Fruit fly (Drosophila melanogaster): ENCODE data around the gene CG3176.
A peak's percentile ranks its signal among the peaks of the same experiment; 100 is the strongest.

The CG3176 gene

dm6 chrX:524331-524730, 42.7 kb downstream of the CG3176 start (continued):
- TF ChIP-seq CG7271 (tag; optimal IDR thresholded peaks at IDR 0.05) (no peak), CG2875 (GFP tag; optimal IDR thresholded peaks at IDR 0.05) (no peak), CG18262 (tag; optimal IDR thresholded peaks at IDR 0.05) (peak; percentile 34), CG10147 (GFP tag; optimal IDR thresholded peaks at IDR 0.05) (no peak)

- TF ChIP-seq pros (GFP tag; optimal IDR thresholded peaks at IDR 0.05) (peak; percentile 93), CG12659 (GFP tag; optimal IDR thresholded peaks at IDR 0.05) (no peak), Vsx1 (GFP tag; optimal IDR thresholded peaks at IDR 0.05) (no peak), CG1233 (GFP tag; optimal IDR thresholded peaks at IDR 0.05) (no peak), BEAF-32 (GFP tag; optimal IDR thresholded peaks at IDR 0.05) (no peak), wdn (GFP tag; IDR thresholded peaks at IDR 0.05) (no peak), CG4360 (GFP tag; IDR thresholded peaks at IDR 0.05) (peak; percentile 86)
Measured at dm6 chrX:525610-526009, 43.9 kb downstream of the CG3176 start.

dm6 chrX:526479-527071, 44.9 kb downstream of the CG3176 start:
- TF ChIP-seq CG8944 (GFP tag; optimal IDR thresholded peaks at IDR 0.05) (peak; percentile 44), CG12155 (GFP tag; optimal IDR thresholded peaks at IDR 0.05) (peak; percentile 67), sima (GFP tag; optimal IDR thresholded peaks at IDR 0.05) (peak; percentile 18), otp (GFP tag; IDR thresholded peaks at IDR 0.05) (0 out of 3 replicates have a peak, but pooled peaks have one; percentile 45), seq (GFP tag; IDR thresholded peaks at IDR 0.05) (no peak), CG18764 (GFP tag; optimal IDR thresholded peaks at IDR 0.05) (peak; percentile 7), Deaf1 (tag; optimal IDR thresholded peaks at IDR 0.05) (peak; percentile 46), ara (GFP tag; IDR thresholded peaks at IDR 0.05) (peak; percentile 74), grau (tag; optimal IDR thresholded peaks at IDR 0.05) (peak; percentile 56), CG2116 (GFP tag; optimal IDR thresholded peaks at IDR 0.05) (peak; percentile 15), CG2712 (tag; optimal IDR thresholded peaks at IDR 0.05) (peak; percentile 83), unpg (GFP tag; optimal IDR thresholded peaks at IDR 0.05) (peak; percentile 37), CG42726 (GFP tag; IDR thresholded peaks at IDR 0.05; ENCODE audit: partially characterized antibody) (no peak), D (optimal IDR thresholded peaks at IDR 0.05) (no peak), D (GFP tag; optimal IDR thresholded peaks at IDR 0.05) (peak; percentile 61), Rx (GFP tag; IDR thresholded peaks at IDR 0.05) (0 out of 2 replicates have a peak, but pooled peaks have one; percentile 20), lov (optimal IDR thresholded peaks at IDR 0.05) (no peak), lov (GFP tag; IDR thresholded peaks at IDR 0.05) (peak; percentile 72; the same call in 1 of the 3 replicates), CG1647 (GFP tag; optimal IDR thresholded peaks at IDR 0.05) (peak; percentile 6), Stat92E (GFP tag; optimal IDR thresholded peaks at IDR 0.05) (peak in 1 of 3 experiments; percentile 31), chif (GFP tag; optimal IDR thresholded peaks at IDR 0.05) (peak; percentile 59 to 91), Lhr (GFP tag; optimal IDR thresholded peaks at IDR 0.05) (peak; percentile 30), CG1024 (GFP tag; IDR thresholded peaks at IDR 0.05) (0 out of 2 replicates have a peak, but pooled peaks have one; percentile 29), CG12219 (GFP tag; optimal IDR thresholded peaks at IDR 0.05) (peak; percentile 33), Bdp1 (GFP tag; optimal IDR thresholded peaks at IDR 0.05) (peak; percentile 9), CG1529 (GFP tag; optimal IDR thresholded peaks at IDR 0.05) (peak; percentile 2), CG7357 (GFP tag; IDR thresholded peaks at IDR 0.05) (no peak), croc (GFP tag; conservative IDR thresholded peaks at IDR 0.05) (peak; percentile 61), lilli (GFP tag; optimal IDR thresholded peaks at IDR 0.05) (peak; percentile 54), HLH54F (GFP tag; optimal IDR thresholded peaks at IDR 0.05) (peak; percentile 30), NC2α (GFP tag; optimal IDR thresholded peaks at IDR 0.05) (peak; percentile 64), nmo (GFP tag; optimal IDR thresholded peaks at IDR 0.05) (peak; percentile 67), CG17361 (GFP tag; IDR thresholded peaks at IDR 0.05) (peak; percentile 56; the same call in 1 of the 3 replicates), insv (GFP tag; optimal IDR thresholded peaks at IDR 0.05) (peak in 1 of 2 experiments; percentile 84), CG8290 (GFP tag; optimal IDR thresholded peaks at IDR 0.05) (peak; percentile 42), CG8290 (tag; optimal IDR thresholded peaks at IDR 0.05) (peak in 1 of 2 experiments; percentile 8), sim (GFP tag; IDR thresholded peaks at IDR 0.05) (peak; percentile 47; the same call in 1 of the 2 replicates)

Data from whole organism, embryonic.